Worm (Caenorhabditis elegans) whole organism, L3 larva: ENCODE data around the gene uvs-1.

Source experiments
- R02D3.7 ChIP-seq: fragments of 150-350 bp; optimal IDR thresholded peaks from 2 replicates; lab custom pipeline; 2014; ENCODE audit warnings: missing biosample characterization, missing genetic modification characterization
- ZK546.5 ChIP-seq: sonication (generic microtip); optimal IDR thresholded peaks from 2 replicates; lab custom pipeline; 2017; ENCODE audit warnings: missing biosample characterization, missing genetic modification characterization
- ama-1 ChIP-seq: fragments of 150-350 bp; optimal IDR thresholded peaks from 2 replicates; lab custom pipeline; 2018
- ceh-16 ChIP-seq: sonication (generic microtip); optimal IDR thresholded peaks from 2 replicates; lab custom pipeline; 2017; ENCODE audit warnings: missing biosample characterization, missing genetic modification characterization
- ceh-28 ChIP-seq: fragments of 150-350 bp; optimal IDR thresholded peaks from 2 replicates; lab custom pipeline; 2014; ENCODE audit warnings: missing biosample characterization, missing genetic modification reagents, missing genetic modification characterization
- ceh-82 ChIP-seq: fragments of 150-350 bp; optimal IDR thresholded peaks from 2 replicates; lab custom pipeline; 2014; ENCODE audit warnings: missing biosample characterization, missing genetic modification characterization
- ceh-9 ChIP-seq: sonication (generic microtip); optimal IDR thresholded peaks from 2 replicates; lab custom pipeline; 2018; ENCODE audit warnings: missing biosample characterization, missing genetic modification characterization
- elt-1 ChIP-seq: fragments of 150-350 bp; optimal IDR thresholded peaks from 2 replicates; lab custom pipeline; 2014; ENCODE audit warnings: missing biosample characterization, missing genetic modification characterization
- elt-2 ChIP-seq: sonication (generic microtip); optimal IDR thresholded peaks from 2 replicates; lab custom pipeline; 2016; ENCODE audit warnings: missing genetic modification reagents, mild to moderate bottlenecking, missing genetic modification characterization, missing compliant biosample characterization
- elt-3 ChIP-seq, 3 experiments: fragments of 150-350 bp in 1 of 3; sonication (generic microtip) in 2 of 3; optimal IDR thresholded peaks; 2 replicates in 2 of 3; 4 replicates in 1 of 3; lab custom pipeline; 2014 to 2017; ENCODE audit warnings: missing biosample characterization in 3 of 3, missing genetic modification characterization in 3 of 3
- eor-1 ChIP-seq, 2 experiments: fragments of 150-350 bp; optimal IDR thresholded peaks; 2 replicates each; lab custom pipeline; 2014 to 2018; ENCODE audit warnings: missing biosample characterization in 2 of 2, missing genetic modification characterization in 2 of 2
- fkh-10 ChIP-seq: sonication (generic microtip); optimal IDR thresholded peaks from 2 replicates; lab custom pipeline; 2017; ENCODE audit warnings: missing biosample characterization, missing genetic modification reagents, missing genetic modification characterization
- hmg-11 ChIP-seq: sonication (generic microtip); optimal IDR thresholded peaks from 2 replicates; lab custom pipeline; 2016; ENCODE audit warnings: missing genetic modification characterization, missing compliant biosample characterization
- jun-1 ChIP-seq: fragments of 150-350 bp; optimal IDR thresholded peaks from 2 replicates; lab custom pipeline; 2014; ENCODE audit warnings: missing biosample characterization, missing genetic modification reagents, missing genetic modification characterization
- lin-15B ChIP-seq: fragments of 150-350 bp; optimal IDR thresholded peaks from 2 replicates; lab custom pipeline; 2014; ENCODE audit warnings: missing biosample characterization, missing genetic modification characterization
- lin-39 ChIP-seq: fragments of 150-350 bp; optimal IDR thresholded peaks from 2 replicates; lab custom pipeline; 2018; ENCODE audit warnings: missing biosample characterization, missing genetic modification reagents, missing genetic modification characterization
- lsy-12 ChIP-seq: sonication (generic microtip); optimal IDR thresholded peaks from 2 replicates; lab custom pipeline; 2016; ENCODE audit warnings: mild to moderate bottlenecking, missing genetic modification characterization, missing compliant biosample characterization
- mml-1 ChIP-seq: fragments of 150-350 bp; sonication (generic microtip); optimal IDR thresholded peaks from 3 replicates; lab custom pipeline; 2014; ENCODE audit warnings: missing biosample characterization, missing genetic modification characterization
- nfya-1 ChIP-seq: sonication (generic microtip); optimal IDR thresholded peaks from 2 replicates; lab custom pipeline; 2017; ENCODE audit warnings: missing genetic modification characterization, mild to moderate bottlenecking, missing compliant biosample characterization, antibody characterized with exemption, moderate library complexity; ENCODE audit not compliant: insufficient read depth
- nhr-12 ChIP-seq: fragments of 150-350 bp; optimal IDR thresholded peaks from 2 replicates; lab custom pipeline; 2014; ENCODE audit warnings: missing biosample characterization, missing genetic modification characterization
- nhr-23 ChIP-seq: fragments of 150-350 bp; optimal IDR thresholded peaks from 2 replicates; lab custom pipeline; 2014; ENCODE audit warnings: missing biosample characterization, missing genetic modification reagents, missing genetic modification characterization
- nhr-28 ChIP-seq: fragments of 150-350 bp; optimal IDR thresholded peaks from 2 replicates; lab custom pipeline; 2014; ENCODE audit warnings: missing biosample characterization, missing genetic modification characterization
- nhr-76 ChIP-seq: fragments of 150-350 bp; sonication (generic microtip); optimal IDR thresholded peaks from 5 replicates; lab custom pipeline; 2014; ENCODE audit warnings: missing biosample characterization, missing genetic modification characterization
- nhr-77 ChIP-seq: fragments of 150-350 bp; optimal IDR thresholded peaks from 2 replicates; lab custom pipeline; 2014; ENCODE audit warnings: missing biosample characterization, missing genetic modification characterization
- pha-4 ChIP-seq: fragments of 150-350 bp; optimal IDR thresholded peaks from 2 replicates; lab custom pipeline; 2014; ENCODE audit warnings: missing biosample characterization, missing genetic modification reagents, missing genetic modification characterization
- pqm-1 ChIP-seq: fragments of 150-350 bp; optimal IDR thresholded peaks from 2 replicates; lab custom pipeline; 2017; ENCODE audit warnings: missing biosample characterization, missing genetic modification characterization, inconsistent platforms
- sea-2 ChIP-seq: fragments of 150-350 bp; sonication (generic microtip); optimal IDR thresholded peaks from 4 replicates; lab custom pipeline; 2014; ENCODE audit warnings: missing biosample characterization, missing genetic modification reagents, missing genetic modification characterization
- snpc-4 ChIP-seq: fragments of 150-350 bp; optimal IDR thresholded peaks from 2 replicates; lab custom pipeline; 2014; ENCODE audit warnings: missing biosample characterization, missing genetic modification characterization
- tbx-2 ChIP-seq: sonication (generic microtip); optimal IDR thresholded peaks from 2 replicates; lab custom pipeline; 2016; ENCODE audit warnings: mild to moderate bottlenecking, missing genetic modification characterization, missing compliant biosample characterization
- unc-39 ChIP-seq: sonication (generic microtip); optimal IDR thresholded peaks from 4 replicates; lab custom pipeline; 2017; ENCODE audit warnings: missing biosample characterization, missing genetic modification characterization
- unc-62 ChIP-seq: fragments of 150-350 bp; sonication (generic microtip); optimal IDR thresholded peaks from 4 replicates; lab custom pipeline; 2014; ENCODE audit warnings: missing biosample characterization, missing genetic modification reagents, missing genetic modification characterization
- zag-1 ChIP-seq: fragments of 150-350 bp; optimal IDR thresholded peaks from 2 replicates; lab custom pipeline; 2014; ENCODE audit warnings: missing biosample characterization, missing genetic modification characterization
- ztf-4 ChIP-seq: fragments of 150-350 bp; optimal IDR thresholded peaks from 2 replicates; lab custom pipeline; 2014; ENCODE audit warnings: missing biosample characterization, missing genetic modification characterization

The uvs-1 gene

ce11 chrV:7825836-7826235 lies 21.8 kb upstream of the uvs-1 start:
- no peak for TF ChIP-seq pha-4
- TF ChIP-seq ZK546.5 (tag; lab: Kevin White, UChicago), result no peak
- no peak for TF ChIP-seq elt-1 (tag; lab: Kevin White, UChicago)
- no peak for TF ChIP-seq nhr-12 (tag; lab: Kevin White, UChicago)
- no peak for TF ChIP-seq nfya-1 (tag; lab: Kevin White, UChicago)
- TF ChIP-seq nhr-76 (tag; lab: Kevin White, UChicago), result no peak
- no peak for TF ChIP-seq ama-1 (lab: Kevin White, UChicago)
- no peak for TF ChIP-seq R02D3.7 (tag; lab: Kevin White, UChicago)

ce11 chrV:7824138-7824537 lies 20.1 kb upstream of the uvs-1 start:
- no peak for TF ChIP-seq unc-62 (GFP tag; lab: Kevin White, UChicago)
- TF ChIP-seq nhr-76 (tag; lab: Kevin White, UChicago), result no peak
- TF ChIP-seq ceh-28, result no peak
- no peak for TF ChIP-seq elt-2 (tag; lab: Kevin White, UChicago)
- no peak for TF ChIP-seq pha-4
- no peak for TF ChIP-seq zag-1 (tag; lab: Kevin White, UChicago)
- no peak for TF ChIP-seq R02D3.7 (tag; lab: Kevin White, UChicago)
- TF ChIP-seq ZK546.5 (tag; lab: Kevin White, UChicago), result no peak
- no peak for TF ChIP-seq sea-2 (GFP tag; lab: Kevin White, UChicago)
- TF ChIP-seq ceh-9, result no peak
- no peak for TF ChIP-seq mml-1
- TF ChIP-seq tbx-2, result no peak
- TF ChIP-seq ceh-16 (tag; lab: Kevin White, UChicago), result no peak
- no peak for TF ChIP-seq lin-15B (tag; lab: Kevin White, UChicago)

- TF ChIP-seq lin-39 (peak; percentile 22), unc-62 (GFP tag; lab: Kevin White, UChicago) (peak; percentile 71), nfya-1 (tag; lab: Kevin White, UChicago) (peak; percentile 9), nhr-77 (tag; lab: Kevin White, UChicago) (no peak), R02D3.7 (tag; lab: Kevin White, UChicago) (no peak)
Measured at ce11 chrV:7822655-7823054, 18.6 kb upstream of the uvs-1 start.

ce11 chrV:7820270-7820669 lies 16.3 kb upstream of the uvs-1 start, which contains the start of gene lbp-4:
TSS of gene lbp-4 (plus strand) at chrV:7820578.
- TF ChIP-seq ceh-82, result no peak
- TF ChIP-seq nhr-12 (tag; lab: Kevin White, UChicago), result no peak
- TF ChIP-seq R02D3.7 (tag; lab: Kevin White, UChicago), result no peak
- TF ChIP-seq unc-62 (GFP tag; lab: Kevin White, UChicago), result no peak
- TF ChIP-seq nfya-1 (tag; lab: Kevin White, UChicago), result peak; percentile 50
- peak; percentile 51 for TF ChIP-seq lin-15B (tag; lab: Kevin White, UChicago)
- TF ChIP-seq ztf-4 (tag; lab: Kevin White, UChicago), result no peak
- TF ChIP-seq unc-39, result no peak
- TF ChIP-seq sea-2 (GFP tag; lab: Kevin White, UChicago), result no peak
- TF ChIP-seq eor-1 (tag; optimal IDR thresholded peaks at IDR 0.05; lab: Kevin White, UChicago), result no peak
- no peak for TF ChIP-seq ZK546.5 (tag; lab: Kevin White, UChicago)
- peak; percentile 19 for TF ChIP-seq snpc-4
- peak; percentile 54 for TF ChIP-seq nhr-23 (tag; lab: Kevin White, UChicago)
- no peak for TF ChIP-seq elt-1 (tag; lab: Kevin White, UChicago)
- TF ChIP-seq nhr-28 (tag; lab: Kevin White, UChicago), result no peak
- no peak for TF ChIP-seq elt-3 (tag; optimal IDR thresholded peaks at IDR 0.05; lab: Kevin White, UChicago)
- TF ChIP-seq lsy-12 (tag; lab: Kevin White, UChicago), result no peak
- no peak for TF ChIP-seq nhr-77 (tag; lab: Kevin White, UChicago)
- no peak for TF ChIP-seq mml-1
- TF ChIP-seq jun-1, result no peak
- no peak for TF ChIP-seq lin-39
- TF ChIP-seq ceh-9, result no peak
- TF ChIP-seq elt-2 (tag; lab: Kevin White, UChicago), result peak; percentile 39
- TF ChIP-seq pha-4, result peak; percentile 73
- peak; percentile 37 for TF ChIP-seq pqm-1 (tag; lab: Kevin White, UChicago)

- TF ChIP-seq mml-1 (no peak), hmg-11 (tag; lab: Kevin White, UChicago) (no peak), eor-1 (tag; optimal IDR thresholded peaks at IDR 0.05; lab: Kevin White, UChicago) (no peak), nfya-1 (tag; lab: Kevin White, UChicago) (peak; percentile 21), nhr-76 (tag; lab: Kevin White, UChicago) (no peak), fkh-10 (GFP tag; lab: Kevin White, UChicago) (peak; percentile 14)
- TF ChIP-seq, all 47 proteins: peak for 2
Measured at ce11 chrV:7819585-7819984, 15.6 kb upstream of the uvs-1 start.
